Worm (Caenorhabditis elegans) whole organism, L4 larva: Measurements from ENCODE around the gene mpc-1.
A peak's percentile ranks its signal among the peaks of the same experiment; 100 is the strongest.

ENCODE experiments used
- D1046.2 ChIP-seq: fragments of 200-800 bp; sonication (Bioruptor generic); IDR thresholded peaks from 2 replicates; pipeline ENCODE4 v1.3.6; 2022; ENCODE audit warnings: missing genetic modification characterization, missing compliant biosample characterization
- F10B5.3 ChIP-seq: sonication (generic microtip); optimal IDR thresholded peaks from 2 replicates; lab custom pipeline; 2016; ENCODE audit warnings: mild to moderate bottlenecking, missing genetic modification characterization, missing compliant biosample characterization
- F49E8.2 ChIP-seq: sonication (generic microtip); optimal IDR thresholded peaks from 2 replicates; lab custom pipeline; 2016; ENCODE audit warnings: missing compliant biosample characterization, mild to moderate bottlenecking, missing genetic modification characterization, borderline replicate concordance
- T20F7.1 ChIP-seq: fragments of 200-800 bp; sonication (Bioruptor generic); optimal IDR thresholded peaks from 2 replicates; lab custom pipeline; 2018; ENCODE audit warnings: mild to moderate bottlenecking, missing genetic modification characterization, missing compliant biosample characterization
- Y105C5A.15 ChIP-seq: fragments of 200-800 bp; sonication (Bioruptor generic); IDR thresholded peaks from 2 replicates; pipeline ENCODE4 v1.3.6; 2022; ENCODE audit warnings: missing genetic modification characterization, missing compliant biosample characterization
- Y75B8A.6 ChIP-seq: fragments of 200-800 bp; sonication (Bioruptor generic); IDR thresholded peaks from 2 replicates; pipeline ENCODE4 v1.3.6; 2022; ENCODE audit warnings: missing genetic modification reagents, missing genetic modification characterization, missing compliant biosample characterization
- aha-1 ChIP-seq: fragments of 150-350 bp; peaks from one replicate; lab custom pipeline; 2014; ENCODE audit warnings: missing biosample characterization, missing genetic modification characterization
- ama-1 ChIP-seq: fragments of 150-350 bp; optimal IDR thresholded peaks from 2 replicates; lab custom pipeline; 2014; ENCODE audit warnings: inconsistent platforms, mixed read lengths
- arid-1 ChIP-seq: fragments of 200-800 bp; sonication (Bioruptor generic); conservative IDR thresholded peaks from 2 replicates; pipeline ENCODE4 v1.3.6; 2022; ENCODE audit warnings: missing genetic modification reagents, missing genetic modification characterization, missing compliant biosample characterization
- attf-4 ChIP-seq: sonication (generic microtip); optimal IDR thresholded peaks from 3 replicates; lab custom pipeline; 2017; ENCODE audit warnings: missing biosample characterization, missing genetic modification characterization
- daf-16 ChIP-seq, 3 experiments: sonication (generic microtip); optimal IDR thresholded peaks; 2 replicates each; lab custom pipeline; 2016 to 2017; ENCODE audit warnings: missing genetic modification characterization in 3 of 3, missing genetic modification reagents in 3 of 3, mild to moderate bottlenecking in 2 of 3, missing compliant biosample characterization in 2 of 3, missing biosample characterization in 1 of 3, moderate library complexity in 1 of 3
- daf-19 ChIP-seq: fragments of 200-800 bp; sonication (Bioruptor generic); conservative IDR thresholded peaks from 2 replicates; pipeline ENCODE4 v1.3.6; 2022; ENCODE audit warnings: missing genetic modification characterization, missing compliant biosample characterization
- daf-8 ChIP-seq: fragments of 200-800 bp; sonication (Bioruptor generic); IDR thresholded peaks from 2 replicates; pipeline ENCODE4 v1.3.6; 2022; ENCODE audit warnings: missing genetic modification characterization, missing compliant biosample characterization
- dmd-6 ChIP-seq: fragments of 200-800 bp; sonication (Bioruptor generic); IDR thresholded peaks from 2 replicates; pipeline ENCODE4 v1.3.6; 2022; ENCODE audit warnings: missing genetic modification reagents, missing genetic modification characterization, missing compliant biosample characterization
- dve-1 ChIP-seq: sonication (generic microtip); optimal IDR thresholded peaks from 2 replicates; lab custom pipeline; 2017; ENCODE audit warnings: antibody characterized with exemption, mild to moderate bottlenecking, missing genetic modification characterization, missing compliant biosample characterization; ENCODE audit not compliant: insufficient read depth
- egl-27 ChIP-seq: sonication (generic microtip); optimal IDR thresholded peaks from 3 replicates; lab custom pipeline; 2017; ENCODE audit warnings: missing biosample characterization, missing genetic modification reagents, missing genetic modification characterization
- lin-15B ChIP-seq: fragments of 150-350 bp; sonication (generic microtip); optimal IDR thresholded peaks from 3 replicates; lab custom pipeline; 2014; ENCODE audit warnings: missing biosample characterization, missing genetic modification characterization
- lin-29 ChIP-seq: fragments of 200-800 bp; sonication (Bioruptor generic); IDR thresholded peaks from 2 replicates; pipeline ENCODE4 v1.3.6; 2022; ENCODE audit warnings: missing genetic modification reagents, missing genetic modification characterization, missing compliant biosample characterization
- lin-38 ChIP-seq: fragments of 200-800 bp; sonication (Bioruptor generic); IDR thresholded peaks from 2 replicates; pipeline ENCODE4 v1.3.6; 2022; ENCODE audit warnings: missing genetic modification reagents, missing genetic modification characterization, missing compliant biosample characterization
- lin-39 ChIP-seq: fragments of 150-350 bp; optimal IDR thresholded peaks from 2 replicates; lab custom pipeline; 2014; ENCODE audit warnings: missing biosample characterization, missing genetic modification reagents, missing genetic modification characterization
- lsy-2 ChIP-seq, 2 experiments: fragments of 150-350 bp in 1 of 2; sonication (generic microtip) in 1 of 2; optimal IDR thresholded peaks; 2 replicates each; lab custom pipeline; 2014 to 2017; ENCODE audit warnings: missing biosample characterization in 2 of 2, missing genetic modification characterization in 2 of 2
- madf-5 ChIP-seq, 2 experiments: fragments of 200-800 bp; sonication (Bioruptor generic); IDR thresholded peaks; 2 replicates each; pipeline ENCODE4 v1.3.6; 2022; ENCODE audit warnings: missing compliant biosample characterization in 2 of 2, missing genetic modification characterization in 2 of 2
- mdl-1 ChIP-seq, 2 experiments: fragments of 150-350 bp in 1 of 2; sonication (generic microtip) in 1 of 2; optimal IDR thresholded peaks; 2 replicates each; lab custom pipeline; 2014 to 2017; ENCODE audit warnings: missing biosample characterization in 2 of 2, missing genetic modification characterization in 2 of 2
- mes-2 ChIP-seq: sonication (generic microtip); optimal IDR thresholded peaks from 2 replicates; lab custom pipeline; 2016; ENCODE audit warnings: missing genotype, mild to moderate bottlenecking, missing genetic modification characterization, missing compliant biosample characterization; ENCODE audit not compliant: poor library complexity, severe bottlenecking
- rbr-2 ChIP-seq: sonication (generic microtip); optimal IDR thresholded peaks from 2 replicates; lab custom pipeline; 2016; ENCODE audit warnings: missing genotype, missing genetic modification characterization, missing compliant biosample characterization
- saeg-2 ChIP-seq: fragments of 200-800 bp; sonication (Bioruptor generic); IDR thresholded peaks from 2 replicates; pipeline ENCODE4 v1.3.6; 2022; ENCODE audit warnings: missing genetic modification reagents, missing genetic modification characterization, missing compliant biosample characterization
- snpc-1.2 ChIP-seq: fragments of 200-800 bp; sonication (Bioruptor generic); IDR thresholded peaks from 2 replicates; pipeline ENCODE4 v1.3.6; 2022; ENCODE audit warnings: missing genetic modification reagents, missing genetic modification characterization, missing compliant biosample characterization
- spr-1 ChIP-seq: sonication (generic microtip); optimal IDR thresholded peaks from 2 replicates; lab custom pipeline; 2016; ENCODE audit warnings: mild to moderate bottlenecking, missing genetic modification characterization, missing compliant biosample characterization
- unc-39 ChIP-seq: sonication (generic microtip); optimal IDR thresholded peaks from 2 replicates; lab custom pipeline; 2017; ENCODE audit warnings: missing biosample characterization, missing genetic modification characterization
- zip-11 ChIP-seq: fragments of 200-800 bp; sonication (Bioruptor generic); IDR thresholded peaks from 2 replicates; pipeline ENCODE4 v1.3.6; 2022; ENCODE audit warnings: missing genetic modification characterization, missing compliant biosample characterization

Gene mpc-1

DNA sequence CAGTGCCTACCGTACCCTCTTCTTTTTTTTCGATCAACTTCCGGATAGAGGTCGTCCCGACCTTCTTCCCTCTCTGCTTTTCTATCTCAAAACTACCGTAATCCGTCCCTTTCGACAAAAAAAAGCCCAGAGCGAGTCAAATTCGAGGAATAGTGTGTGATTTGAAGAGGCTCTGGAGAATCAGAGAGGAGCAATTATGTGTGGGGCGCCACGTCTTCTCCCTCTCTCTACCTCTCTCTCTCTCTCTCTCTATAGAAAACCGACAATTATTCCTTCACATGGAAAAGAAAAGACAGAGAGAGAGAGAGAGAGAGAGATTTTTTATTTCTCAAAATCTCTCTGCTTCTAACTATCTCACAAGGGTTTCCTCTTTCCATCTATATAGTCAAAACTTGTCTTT lies 43.3 kb downstream of the mpc-1 start:
- TF ChIP-seq daf-16 (GFP tag; optimal IDR thresholded peaks at IDR 0.05; lab: Kevin White, UChicago) (no peak), daf-16 (tag; optimal IDR thresholded peaks at IDR 0.05; lab: Kevin White, UChicago) (no peak), dmd-6 (GFP tag; lab: Robert Waterston, UW) (no peak), lin-15B (tag; lab: Kevin White, UChicago) (no peak), Y105C5A.15 (no peak), arid-1 (GFP tag; lab: Robert Waterston, UW) (no peak), spr-1 (no peak), lin-29 (GFP tag; lab: Robert Waterston, UW) (no peak), lin-38 (GFP tag; lab: Robert Waterston, UW) (no peak), daf-8 (GFP tag; lab: Robert Waterston, UW) (no peak), F49E8.2 (tag; lab: Kevin White, UChicago) (no peak), lsy-2 (tag; optimal IDR thresholded peaks at IDR 0.05; lab: Kevin White, UChicago) (peak in 1 of 2 experiments; percentile 57), aha-1 (peak; percentile 16), mes-2 (tag; lab: Kevin White, UChicago) (no peak), lin-39 (tag; lab: Kevin White, UChicago) (no peak), rbr-2 (tag; lab: Kevin White, UChicago) (peak; percentile 24), ama-1 (lab: Kevin White, UChicago) (no peak)

DNA sequence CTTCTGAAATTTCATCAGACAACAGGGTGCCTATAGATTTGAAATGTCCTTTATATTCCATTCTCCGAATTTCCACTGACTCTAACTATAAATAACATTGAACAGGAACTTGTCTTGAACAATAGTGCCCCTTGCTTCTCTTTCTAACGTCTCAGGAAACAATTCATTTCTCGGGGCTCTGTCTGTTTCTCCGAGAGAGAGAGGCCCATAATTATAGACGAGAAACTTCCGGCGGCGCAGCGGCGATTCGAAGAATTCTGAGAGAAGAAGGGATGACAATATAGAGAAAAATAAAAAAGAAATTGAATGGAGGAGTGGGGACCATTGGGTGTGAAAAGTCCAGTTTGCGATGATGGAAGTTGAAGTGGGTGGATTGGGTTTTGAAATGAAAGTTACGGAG lies 47.0 kb downstream of the mpc-1 start:
- TF ChIP-seq madf-5 (GFP tag; IDR thresholded peaks at IDR 0.05; lab: Robert Waterston, UW) (no peak), T20F7.1 (GFP tag; lab: Kevin White, UChicago) (no peak), mdl-1 (tag; optimal IDR thresholded peaks at IDR 0.05; lab: Kevin White, UChicago) (no peak), F10B5.3 (tag; lab: Kevin White, UChicago) (no peak), egl-27 (tag; lab: Kevin White, UChicago) (no peak), attf-4 (no peak), D1046.2 (GFP tag; lab: Robert Waterston, UW) (no peak), unc-39 (no peak), Y75B8A.6 (GFP tag; lab: Robert Waterston, UW) (no peak), daf-19 (no peak), snpc-1.2 (no peak), zip-11 (GFP tag; lab: Robert Waterston, UW) (no peak), lsy-2 (tag; optimal IDR thresholded peaks at IDR 0.05; lab: Kevin White, UChicago) (no peak)

DNA sequence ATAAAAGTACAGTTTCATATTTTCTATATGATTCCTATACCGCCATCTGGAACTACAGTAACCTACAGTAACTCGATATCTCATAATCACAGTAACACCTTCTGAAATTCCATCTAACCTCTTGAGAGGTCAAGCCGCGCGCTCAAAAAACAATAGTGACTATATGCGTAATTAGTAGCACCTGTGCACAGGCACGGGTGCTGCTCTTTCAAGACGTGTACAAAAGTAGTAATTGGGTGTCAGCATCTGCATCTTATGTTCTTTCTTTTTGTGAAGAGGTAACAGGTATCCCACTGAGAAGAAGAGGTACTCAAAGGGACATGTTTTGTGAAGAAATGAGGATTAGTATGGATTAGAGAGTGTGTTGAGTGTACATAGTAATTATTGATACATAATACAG lies 48.1 kb downstream of the mpc-1 start:
- no peak for TF ChIP-seq dve-1 (tag; lab: Kevin White, UChicago)
- no peak for TF ChIP-seq saeg-2 (GFP tag; lab: Robert Waterston, UW)
- peak; percentile 87 for TF ChIP-seq aha-1
